Worm (Caenorhabditis elegans) whole organism, L4/young adult: ENCODE measurements around the gene Y57G11C.31.

Source experiments
- dao-5 ChIP-seq: sonication (generic microtip); optimal IDR thresholded peaks from 2 replicates; lab custom pipeline; 2016; ENCODE audit warnings: missing genotype, missing genetic modification characterization, moderate library complexity, missing compliant biosample characterization
- him-1 ChIP-seq: sonication (generic microtip); optimal IDR thresholded peaks from 2 replicates; lab custom pipeline; 2016; ENCODE audit warnings: missing genotype, missing genetic modification reagents, missing genetic modification characterization, missing compliant biosample characterization

- TF ChIP-seq dao-5 (tag; lab: Kevin White, UChicago) (no peak), him-1 (tag; lab: Kevin White, UChicago) (no peak)
Measured at ce11 chrIV:14715500-14715899, 38.3 kb downstream of the Y57G11C.31 start, which contains the start of gene lgc-8.
